Worm (Caenorhabditis elegans) whole organism, L4 larva: ENCODE results near the gene F14H12.6.

Experiments
- D1046.2 ChIP-seq: fragments of 200-800 bp; sonication (Bioruptor generic); IDR thresholded peaks from 2 replicates; pipeline ENCODE4 v1.3.6; 2022; ENCODE audit warnings: missing genetic modification characterization, missing compliant biosample characterization
- F26F4.8 ChIP-seq: fragments of 200-800 bp; sonication (Bioruptor generic); conservative IDR thresholded peaks from 2 replicates; pipeline ENCODE4 v1.3.6; 2022; ENCODE audit warnings: missing genetic modification characterization, missing compliant biosample characterization
- F44E2.7 ChIP-seq: fragments of 200-800 bp; sonication (Bioruptor generic); IDR thresholded peaks from 2 replicates; pipeline ENCODE4 v2.1.2; 2022; ENCODE audit warnings: missing genetic modification characterization, missing compliant biosample characterization
- F49E8.2 ChIP-seq: sonication (generic microtip); optimal IDR thresholded peaks from 2 replicates; lab custom pipeline; 2016; ENCODE audit warnings: missing compliant biosample characterization, mild to moderate bottlenecking, missing genetic modification characterization, borderline replicate concordance
- R02D3.7 ChIP-seq: fragments of 150-350 bp; sonication (generic microtip); optimal IDR thresholded peaks from 3 replicates; lab custom pipeline; 2014; ENCODE audit warnings: missing biosample characterization, missing genetic modification characterization
- T20F7.1 ChIP-seq: fragments of 200-800 bp; sonication (Bioruptor generic); optimal IDR thresholded peaks from 2 replicates; lab custom pipeline; 2018; ENCODE audit warnings: mild to moderate bottlenecking, missing genetic modification characterization, missing compliant biosample characterization
- T26A8.4 ChIP-seq: fragments of 200-800 bp; sonication (Bioruptor generic); IDR thresholded peaks from 2 replicates; pipeline ENCODE4 v1.3.6; 2022; ENCODE audit warnings: missing genetic modification characterization, missing compliant biosample characterization
- Y105C5A.15 ChIP-seq: fragments of 200-800 bp; sonication (Bioruptor generic); IDR thresholded peaks from 2 replicates; pipeline ENCODE4 v1.3.6; 2022; ENCODE audit warnings: missing genetic modification characterization, missing compliant biosample characterization
- aha-1 ChIP-seq: fragments of 150-350 bp; peaks from one replicate; lab custom pipeline; 2014; ENCODE audit warnings: missing biosample characterization, missing genetic modification characterization
- ceh-20 ChIP-seq: fragments of 200-800 bp; sonication (Bioruptor generic); IDR thresholded peaks from 2 replicates; pipeline ENCODE4 v1.3.6; 2022; ENCODE audit warnings: missing genetic modification reagents, missing genetic modification characterization, missing compliant biosample characterization
- ceh-82 ChIP-seq: sonication (generic microtip); optimal IDR thresholded peaks from 2 replicates; lab custom pipeline; 2017; ENCODE audit warnings: missing biosample characterization, missing genetic modification characterization
- ces-1 ChIP-seq: fragments of 150-350 bp; sonication (generic microtip); optimal IDR thresholded peaks from 4 replicates; lab custom pipeline; 2014; ENCODE audit warnings: missing biosample characterization, missing genetic modification reagents, missing genetic modification characterization
- daf-16 ChIP-seq, 3 experiments: sonication (generic microtip); optimal IDR thresholded peaks; 2 replicates each; lab custom pipeline; 2016 to 2017; ENCODE audit warnings: missing genetic modification characterization in 3 of 3, missing genetic modification reagents in 3 of 3, mild to moderate bottlenecking in 2 of 3, missing compliant biosample characterization in 2 of 3, missing biosample characterization in 1 of 3, moderate library complexity in 1 of 3
- daf-19 ChIP-seq: fragments of 200-800 bp; sonication (Bioruptor generic); conservative IDR thresholded peaks from 2 replicates; pipeline ENCODE4 v1.3.6; 2022; ENCODE audit warnings: missing genetic modification characterization, missing compliant biosample characterization
- dpl-1 ChIP-seq: fragments of 150-350 bp; optimal IDR thresholded peaks from 2 replicates; lab custom pipeline; 2014; ENCODE audit warnings: missing biosample characterization, missing genetic modification reagents, missing genetic modification characterization
- dve-1 ChIP-seq: sonication (generic microtip); optimal IDR thresholded peaks from 2 replicates; lab custom pipeline; 2017; ENCODE audit warnings: antibody characterized with exemption, mild to moderate bottlenecking, missing genetic modification characterization, missing compliant biosample characterization; ENCODE audit not compliant: insufficient read depth
- egl-27 ChIP-seq: sonication (generic microtip); optimal IDR thresholded peaks from 3 replicates; lab custom pipeline; 2017; ENCODE audit warnings: missing biosample characterization, missing genetic modification reagents, missing genetic modification characterization
- egl-43 ChIP-seq: fragments of 200-800 bp; sonication (Bioruptor generic); IDR thresholded peaks from 2 replicates; pipeline ENCODE4 v1.3.6; 2022; ENCODE audit warnings: missing genetic modification reagents, missing genetic modification characterization, missing compliant biosample characterization
- fkh-10 ChIP-seq: fragments of 150-350 bp; optimal IDR thresholded peaks from 2 replicates; lab custom pipeline; 2014; ENCODE audit warnings: missing biosample characterization, missing genetic modification reagents, missing genetic modification characterization
- fos-1 ChIP-seq: fragments of 150-350 bp; optimal IDR thresholded peaks from 2 replicates; lab custom pipeline; 2014; ENCODE audit warnings: missing biosample characterization, missing genetic modification characterization
- gei-8 ChIP-seq: fragments of 200-800 bp; sonication (Bioruptor generic); optimal IDR thresholded peaks from 2 replicates; lab custom pipeline; 2018; ENCODE audit warnings: mild to moderate bottlenecking, missing genetic modification characterization, missing compliant biosample characterization
- hif-1 ChIP-seq, 2 experiments: sonication (generic microtip); optimal IDR thresholded peaks; 2 replicates each; lab custom pipeline; 2016 to 2017; ENCODE audit warnings: missing compliant biosample characterization in 2 of 2, missing genetic modification characterization in 2 of 2, missing genetic modification reagents in 2 of 2, missing genotype in 2 of 2, mild to moderate bottlenecking in 1 of 2
- hlh-11 ChIP-seq: fragments of 200-800 bp; sonication (Bioruptor generic); optimal IDR thresholded peaks from 2 replicates; lab custom pipeline; 2018; ENCODE audit warnings: mild to moderate bottlenecking, missing genetic modification characterization, missing compliant biosample characterization
- hmg-1.1 ChIP-seq: fragments of 200-800 bp; sonication (Bioruptor generic); IDR thresholded peaks from 2 replicates; pipeline ENCODE4 v1.3.6; 2022; ENCODE audit warnings: missing genetic modification reagents, missing genetic modification characterization, missing compliant biosample characterization
- jun-1 ChIP-seq: fragments of 150-350 bp; optimal IDR thresholded peaks from 2 replicates; lab custom pipeline; 2014; ENCODE audit warnings: missing biosample characterization, missing genetic modification reagents, missing genetic modification characterization
- lim-7 ChIP-seq: fragments of 200-800 bp; sonication (Bioruptor generic); IDR thresholded peaks from 2 replicates; pipeline ENCODE4 v1.3.6; 2022; ENCODE audit warnings: missing genetic modification characterization, missing compliant biosample characterization
- lin-13 ChIP-seq: fragments of 150-350 bp; optimal IDR thresholded peaks from 2 replicates; lab custom pipeline; 2014; ENCODE audit warnings: missing biosample characterization, missing genetic modification reagents, missing genetic modification characterization
- lin-29 ChIP-seq: fragments of 200-800 bp; sonication (Bioruptor generic); IDR thresholded peaks from 2 replicates; pipeline ENCODE4 v1.3.6; 2022; ENCODE audit warnings: missing genetic modification reagents, missing genetic modification characterization, missing compliant biosample characterization
- lin-38 ChIP-seq: fragments of 200-800 bp; sonication (Bioruptor generic); IDR thresholded peaks from 2 replicates; pipeline ENCODE4 v1.3.6; 2022; ENCODE audit warnings: missing genetic modification reagents, missing genetic modification characterization, missing compliant biosample characterization
- lin-39 ChIP-seq: fragments of 150-350 bp; optimal IDR thresholded peaks from 2 replicates; lab custom pipeline; 2014; ENCODE audit warnings: missing biosample characterization, missing genetic modification reagents, missing genetic modification characterization
- lsy-2 ChIP-seq, 2 experiments: fragments of 150-350 bp in 1 of 2; sonication (generic microtip) in 1 of 2; optimal IDR thresholded peaks; 2 replicates each; lab custom pipeline; 2014 to 2017; ENCODE audit warnings: missing biosample characterization in 2 of 2, missing genetic modification characterization in 2 of 2
- mdl-1 ChIP-seq, 2 experiments: fragments of 150-350 bp in 1 of 2; sonication (generic microtip) in 1 of 2; optimal IDR thresholded peaks; 2 replicates each; lab custom pipeline; 2014 to 2017; ENCODE audit warnings: missing biosample characterization in 2 of 2, missing genetic modification characterization in 2 of 2
- mxl-2 ChIP-seq: fragments of 200-800 bp; sonication (Bioruptor generic); conservative IDR thresholded peaks from 2 replicates; pipeline ENCODE4 v1.3.6; 2022; ENCODE audit warnings: missing genetic modification reagents, missing genetic modification characterization, missing compliant biosample characterization
- mxl-3 ChIP-seq: fragments of 200-800 bp; sonication (Bioruptor generic); optimal IDR thresholded peaks from 2 replicates; lab custom pipeline; 2018; ENCODE audit warnings: mild to moderate bottlenecking, missing genetic modification characterization, missing compliant biosample characterization
- nhr-10 ChIP-seq: fragments of 150-350 bp; optimal IDR thresholded peaks from 2 replicates; lab custom pipeline; 2014; ENCODE audit warnings: missing biosample characterization, missing genetic modification characterization
- nhr-25 ChIP-seq: sonication (generic microtip); optimal IDR thresholded peaks from 2 replicates; lab custom pipeline; 2017; ENCODE audit warnings: missing genetic modification characterization, mild to moderate bottlenecking, missing compliant biosample characterization, antibody characterized with exemption, moderate library complexity, borderline replicate concordance; ENCODE audit not compliant: insufficient read depth
- nhr-28 ChIP-seq: fragments of 150-350 bp; optimal IDR thresholded peaks from 2 replicates; lab custom pipeline; 2014; ENCODE audit warnings: missing biosample characterization, missing genetic modification characterization
- nhr-41 ChIP-seq: fragments of 200-800 bp; sonication (Bioruptor generic); IDR thresholded peaks from 2 replicates; pipeline ENCODE4 v1.3.6; 2022; ENCODE audit warnings: missing genetic modification reagents, missing genetic modification characterization, missing compliant biosample characterization
- nhr-42 ChIP-seq: fragments of 200-800 bp; sonication (Bioruptor generic); IDR thresholded peaks from 2 replicates; pipeline ENCODE4 v1.3.6; 2022; ENCODE audit warnings: missing genetic modification characterization, missing compliant biosample characterization
- nhr-48 ChIP-seq: sonication (generic microtip); optimal IDR thresholded peaks from 2 replicates; lab custom pipeline; 2016; ENCODE audit warnings: mild to moderate bottlenecking, missing genetic modification characterization, missing compliant biosample characterization
- nhr-77 ChIP-seq: fragments of 150-350 bp; optimal IDR thresholded peaks from 2 replicates; lab custom pipeline; 2014; ENCODE audit warnings: missing biosample characterization, missing genetic modification characterization
- pqm-1 ChIP-seq: sonication (generic microtip); optimal IDR thresholded peaks from 2 replicates; lab custom pipeline; 2017; ENCODE audit warnings: missing biosample characterization, missing genetic modification characterization
- rbr-2 ChIP-seq: sonication (generic microtip); optimal IDR thresholded peaks from 2 replicates; lab custom pipeline; 2016; ENCODE audit warnings: missing genotype, missing genetic modification characterization, missing compliant biosample characterization
- skn-1 ChIP-seq: fragments of 150-350 bp; optimal IDR thresholded peaks from 2 replicates; lab custom pipeline; 2014; ENCODE audit warnings: missing biosample characterization, missing genetic modification characterization
- tag-97 ChIP-seq: fragments of 200-800 bp; sonication (Bioruptor generic); IDR thresholded peaks from 2 replicates; pipeline ENCODE4 v1.3.6; 2022; ENCODE audit warnings: missing genetic modification characterization, missing compliant biosample characterization
- tra-1 ChIP-seq: fragments of 200-800 bp; sonication (Bioruptor generic); IDR thresholded peaks from 2 replicates; pipeline ENCODE4 v1.3.6; 2022; ENCODE audit warnings: missing genetic modification reagents, missing genetic modification characterization, missing compliant biosample characterization
- unc-39 ChIP-seq: sonication (generic microtip); optimal IDR thresholded peaks from 2 replicates; lab custom pipeline; 2017; ENCODE audit warnings: missing biosample characterization, missing genetic modification characterization
- unc-62 ChIP-seq, 3 experiments: fragments of 150-350 bp in 1 of 3; sonication (generic microtip); optimal IDR thresholded peaks in 2 of 3; peaks in 1 of 3; 1 replicate in 1 of 3; 2 replicates in 2 of 3; lab custom pipeline; 2014 to 2017; ENCODE audit warnings: missing biosample characterization in 3 of 3, missing genetic modification characterization in 3 of 3, missing genetic modification reagents in 3 of 3, missing genotype in 1 of 3
- vab-7 ChIP-seq: fragments of 200-800 bp; sonication (Bioruptor generic); IDR thresholded peaks from 2 replicates; pipeline ENCODE4 v1.3.6; 2022; ENCODE audit warnings: missing genetic modification reagents, missing genetic modification characterization, missing compliant biosample characterization

Gene F14H12.6

ce11 chrX:4395073-4395850, 37.9 kb upstream of the F14H12.6 start:
- TF ChIP-seq lim-7 (GFP tag; lab: Robert Waterston, UW) (no peak), hlh-11 (peak; percentile 83), vab-7 (GFP tag; lab: Robert Waterston, UW) (no peak), egl-27 (tag; lab: Kevin White, UChicago) (no peak), mxl-3 (GFP tag; lab: Kevin White, UChicago) (peak; percentile 78), skn-1 (tag; lab: Kevin White, UChicago) (no peak), jun-1 (tag; lab: Kevin White, UChicago) (peak; percentile 71), hif-1 (tag; optimal IDR thresholded peaks at IDR 0.05; lab: Kevin White, UChicago) (peak in 1 of 2 experiments; percentile 41), tag-97 (no peak), gei-8 (GFP tag; lab: Kevin White, UChicago) (no peak), F44E2.7 (GFP tag; lab: Robert Waterston, UW) (no peak), unc-39 (tag; lab: Kevin White, UChicago) (no peak), nhr-41 (GFP tag; lab: Robert Waterston, UW) (no peak), mxl-2 (GFP tag; lab: Robert Waterston, UW) (no peak), daf-19 (GFP tag; lab: Robert Waterston, UW) (no peak), nhr-77 (tag; lab: Kevin White, UChicago) (peak; percentile 95), lin-29 (GFP tag; lab: Robert Waterston, UW) (peak; percentile 68; the same call in 1 of the 2 replicates), tra-1 (GFP tag; lab: Robert Waterston, UW) (no peak), Y105C5A.15 (no peak), nhr-42 (peak; percentile 86), lin-13 (GFP tag; lab: Kevin White, UChicago) (peak; percentile 75), R02D3.7 (tag; lab: Kevin White, UChicago) (no peak), fkh-10 (GFP tag; lab: Kevin White, UChicago) (peak; percentile 38), aha-1 (no peak), ces-1 (no peak), lin-38 (no peak; the same call in 1 of the 2 replicates), daf-16 (GFP tag; optimal IDR thresholded peaks at IDR 0.05; lab: Kevin White, UChicago) (peak; percentile 33 to 89), daf-16 (tag; optimal IDR thresholded peaks at IDR 0.05; lab: Kevin White, UChicago) (peak; percentile 74), egl-43 (GFP tag; lab: Robert Waterston, UW) (no peak), lsy-2 (tag; optimal IDR thresholded peaks at IDR 0.05; lab: Kevin White, UChicago) (peak in 1 of 2 experiments; percentile 83), hmg-1.1 (GFP tag; lab: Robert Waterston, UW) (peak; percentile 96), ceh-82 (tag; lab: Kevin White, UChicago) (no peak), rbr-2 (tag; lab: Kevin White, UChicago) (peak; percentile 88), unc-62 (GFP tag; optimal IDR thresholded peaks at IDR 0.05 in 1 of 2; lab: Kevin White, UChicago) (peak in 1 of 2 experiments; percentile 67), unc-62 (tag; optimal IDR thresholded peaks at IDR 0.05; lab: Kevin White, UChicago) (no peak), nhr-28 (peak; percentile 69), lin-39 (tag; lab: Kevin White, UChicago) (no peak), pqm-1 (tag; lab: Kevin White, UChicago) (peak; percentile 16), nhr-25 (tag; lab: Kevin White, UChicago) (no peak), nhr-48 (peak; percentile 58), ceh-20 (GFP tag; lab: Robert Waterston, UW) (0 out of 2 replicates have a peak, but pooled peaks have one; percentile 56), dve-1 (tag; lab: Kevin White, UChicago) (peak; percentile 94), nhr-10 (tag; lab: Kevin White, UChicago) (peak; percentile 36), F26F4.8 (GFP tag; lab: Robert Waterston, UW) (no peak), dpl-1 (GFP tag; lab: Kevin White, UChicago) (peak; percentile 44), T20F7.1 (GFP tag; lab: Kevin White, UChicago) (peak; percentile 74), fos-1 (tag; lab: Kevin White, UChicago) (no peak), D1046.2 (GFP tag; lab: Robert Waterston, UW) (no peak), mdl-1 (tag; optimal IDR thresholded peaks at IDR 0.05; lab: Kevin White, UChicago) (peak; percentile 0 to 50), T26A8.4 (no peak), F49E8.2 (tag; lab: Kevin White, UChicago) (no peak)
